Fruit fly (Drosophila melanogaster): ENCODE measurements around the gene HIP-R.

The HIP-R gene

dm6 chrX:3827897-3828296 is 38.1 kb downstream of the HIP-R start, which contains the start of gene CG2901:
TSS of gene CG2901 (plus strand) at chrX:3828197.
- no peak for TF ChIP-seq CG8478 (optimal IDR thresholded peaks at IDR 0.05)
- TF ChIP-seq CTCF (optimal IDR thresholded peaks at IDR 0.05), result no peak

- TF ChIP-seq CG8478 (optimal IDR thresholded peaks at IDR 0.05), result no peak
- no peak for TF ChIP-seq CTCF (optimal IDR thresholded peaks at IDR 0.05)
Measured at dm6 chrX:3831761-3832160, 42.0 kb downstream of the HIP-R start.

dm6 chrX:3832226-3832625 is 42.5 kb downstream of the HIP-R start:
- TF ChIP-seq CG8478 (optimal IDR thresholded peaks at IDR 0.05) (no peak), CTCF (optimal IDR thresholded peaks at IDR 0.05) (no peak)

DNA sequence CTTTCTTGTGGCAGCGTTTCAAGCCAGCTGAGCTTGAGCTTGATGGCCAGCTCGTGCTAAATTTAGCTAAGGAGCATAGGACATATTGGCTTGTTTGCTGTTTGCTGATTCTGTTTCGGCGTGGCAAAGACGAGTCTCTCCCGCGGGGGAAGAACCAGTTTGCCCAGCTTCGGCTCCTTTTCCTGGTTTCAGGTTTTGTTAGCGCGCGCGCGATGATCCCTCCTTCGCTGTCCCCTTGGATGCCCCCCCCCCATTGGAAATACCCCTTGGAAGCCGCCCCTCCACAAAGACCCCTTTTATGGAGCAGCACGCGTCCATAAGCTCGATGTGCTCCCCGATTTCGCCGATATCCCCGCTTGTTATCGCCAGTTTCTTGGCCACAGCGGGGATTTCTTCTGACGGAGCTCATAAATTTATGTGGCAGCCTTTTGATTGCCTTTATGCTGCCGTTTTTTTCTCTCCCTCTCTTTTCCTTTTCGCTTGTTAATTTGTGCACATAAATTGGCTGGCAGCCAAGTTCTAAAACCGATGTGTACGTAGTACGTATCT is 43.4 kb downstream of the HIP-R start:
- TF ChIP-seq CG8478 (optimal IDR thresholded peaks at IDR 0.05), result no peak
- TF ChIP-seq CTCF (optimal IDR thresholded peaks at IDR 0.05), result no peak

dm6 chrX:3834955-3835763 is 45.4 kb downstream of the HIP-R start:
- TF ChIP-seq CG8478 (optimal IDR thresholded peaks at IDR 0.05) (no peak), CTCF (optimal IDR thresholded peaks at IDR 0.05) (no peak)

DNA sequence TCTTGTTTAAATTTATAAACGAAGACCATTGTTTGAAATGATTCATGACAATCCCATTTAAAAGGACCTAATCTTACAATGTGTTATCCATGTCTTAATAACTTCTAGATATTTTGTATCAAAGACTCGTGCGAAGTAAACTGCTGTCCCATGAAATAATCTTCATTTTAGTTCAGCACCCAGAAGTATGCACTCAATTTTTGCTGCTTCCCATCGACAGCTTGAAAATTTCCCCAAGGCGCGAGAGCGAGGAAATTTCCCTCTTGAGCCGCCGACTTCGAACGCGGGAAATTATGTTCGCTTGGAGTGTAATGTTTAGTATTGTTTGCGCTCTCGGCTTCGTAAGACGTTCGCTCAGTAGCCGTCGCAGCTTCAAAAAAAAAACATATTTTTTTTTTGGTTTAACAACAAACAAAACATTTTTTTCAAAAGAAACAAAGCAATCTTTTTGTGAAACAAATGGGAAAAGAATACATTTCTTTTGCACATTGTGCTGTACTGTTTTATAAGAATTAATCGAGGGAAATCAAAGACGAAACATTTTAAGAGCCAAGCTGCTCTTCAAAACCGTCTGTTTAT is 46.1 kb downstream of the HIP-R start:
- TF ChIP-seq CTCF (optimal IDR thresholded peaks at IDR 0.05) (no peak), CG8478 (optimal IDR thresholded peaks at IDR 0.05) (no peak)

- TF ChIP-seq CG8478 (optimal IDR thresholded peaks at IDR 0.05) (no peak), CTCF (optimal IDR thresholded peaks at IDR 0.05) (no peak)
Measured at dm6 chrX:3837628-3838027, 47.9 kb downstream of the HIP-R start.

DNA sequence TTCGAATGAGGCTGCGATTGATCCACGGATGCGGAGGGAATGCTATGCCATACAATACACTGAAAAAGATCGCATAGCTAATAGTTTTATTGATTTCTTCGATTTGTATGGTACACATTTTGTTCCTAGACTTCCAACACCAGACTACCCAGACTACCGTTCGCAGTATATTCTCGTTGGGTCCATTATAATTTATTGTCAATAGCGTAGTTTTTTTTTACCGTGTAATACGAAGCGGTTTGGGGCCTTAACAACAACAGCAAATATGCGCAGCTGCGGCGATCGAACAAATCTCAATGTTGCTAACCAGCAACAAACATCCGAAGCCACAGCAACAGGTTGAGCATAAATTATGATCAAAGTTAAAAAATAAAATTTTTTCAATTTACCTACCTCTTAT is 48.9 kb downstream of the HIP-R start:
- TF ChIP-seq CG8478 (optimal IDR thresholded peaks at IDR 0.05), result no peak

DNA sequence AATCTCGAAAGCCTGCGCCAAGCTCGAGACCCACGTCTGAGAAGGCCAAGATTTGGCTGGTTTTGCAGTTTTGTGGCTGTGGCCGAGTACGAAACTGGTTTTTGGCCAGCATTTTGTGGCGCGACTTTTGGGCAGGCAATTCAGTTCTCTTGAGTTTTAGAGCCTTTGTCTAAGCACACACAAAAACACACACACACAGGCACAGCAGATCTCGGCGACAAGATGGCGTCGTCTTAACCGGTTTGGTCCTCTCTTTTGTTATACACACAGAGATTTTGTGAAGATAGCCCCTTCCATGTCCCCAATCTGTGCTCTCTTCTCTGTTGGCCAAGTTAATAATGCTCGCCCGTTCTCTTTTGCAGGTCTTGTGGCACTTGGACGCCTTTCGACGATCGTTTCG is 51.2 kb downstream of the HIP-R start:
- TF ChIP-seq CTCF (optimal IDR thresholded peaks at IDR 0.05), result peak in 1 of 2 experiments; percentile 3
- TF ChIP-seq CG8478 (optimal IDR thresholded peaks at IDR 0.05), result no peak
